Worm (Caenorhabditis elegans): ENCODE results near the gene C04G6.2.
A peak's percentile ranks its signal among the peaks of the same experiment; 100 is the strongest.

The C04G6.2 gene

DNA sequence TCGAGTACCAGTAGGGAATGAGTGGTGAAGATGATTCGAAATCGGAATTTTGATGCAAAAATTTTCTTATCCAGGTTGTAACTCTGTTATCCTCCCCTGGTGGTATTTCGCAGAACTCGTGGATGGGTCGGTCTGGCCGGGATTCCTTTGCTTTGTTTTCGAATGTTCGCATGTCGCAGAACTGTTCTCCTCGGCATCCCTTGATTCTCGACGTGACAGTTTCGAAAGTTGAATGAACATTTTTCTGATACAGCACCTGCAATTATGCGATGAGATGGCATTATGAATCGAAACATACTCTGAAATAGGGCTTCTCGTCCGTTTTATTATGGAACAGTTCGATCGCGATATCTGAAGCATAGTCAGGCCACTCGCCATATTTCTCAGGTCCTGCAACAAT is 36.8 kb upstream of the C04G6.2 start (continued):
- TF ChIP-seq ztf-26 (tag; optimal IDR thresholded peaks at IDR 0.05) (no peak), aptf-2 (GFP tag; conservative IDR thresholded peaks at IDR 0.05) (no peak), hrde-1 (tag; optimal IDR thresholded peaks at IDR 0.05; ENCODE audit: borderline replicate concordance) (peak; percentile 33), attf-6 (GFP tag; IDR thresholded peaks at IDR 0.05) (0 out of 2 replicates have a peak, but pooled peaks have one; percentile 48), nhr-80 (tag; optimal IDR thresholded peaks at IDR 0.05) (no peak), lsl-1 (GFP tag; optimal IDR thresholded peaks at IDR 0.05) (peak; percentile 34), chd-7 (tag; optimal IDR thresholded peaks at IDR 0.05) (no peak), nhr-27 (tag; optimal IDR thresholded peaks at IDR 0.05) (no peak), lir-1 (GFP tag; conservative IDR thresholded peaks at IDR 0.05) (0 out of 2 replicates have a peak, but pooled peaks have one; percentile 8), dox-1 (GFP tag; IDR thresholded peaks at IDR 0.05) (no peak), repo-1 (tag; optimal IDR thresholded peaks at IDR 0.05) (no peak), mxl-1 (tag; optimal IDR thresholded peaks at IDR 0.05) (no peak), unc-130 (GFP tag; optimal IDR thresholded peaks at IDR 0.05) (peak; percentile 9), lin-40 (tag; optimal IDR thresholded peaks at IDR 0.05) (no peak), hmg-20 (GFP tag; IDR thresholded peaks at IDR 0.05) (no peak), ama-1 (optimal IDR thresholded peaks at IDR 0.05) (no peak), ama-1 (GFP tag; optimal IDR thresholded peaks at IDR 0.05) (no peak), cebp-2 (GFP tag; IDR thresholded peaks at IDR 0.05) (no peak), xnd-1 (tag; optimal IDR thresholded peaks at IDR 0.05) (no peak), sdz-38 (tag; optimal IDR thresholded peaks at IDR 0.05) (no peak), let-607 (tag; optimal IDR thresholded peaks at IDR 0.05) (no peak), ztf-6 (GFP tag; IDR thresholded peaks at IDR 0.05) (no peak), rec-8 (tag; optimal IDR thresholded peaks at IDR 0.05) (no peak), Y56A3A.18 (GFP tag; IDR thresholded peaks at IDR 0.05) (no peak), F33H1.4 (GFP tag; IDR thresholded peaks at IDR 0.05) (peak; percentile 12; the same call in 1 of the 2 replicates), B0336.3 (GFP tag; IDR thresholded peaks at IDR 0.05) (peak; percentile 89), lin-54 (GFP tag; optimal IDR thresholded peaks at IDR 0.05) (peak; percentile 35), ekl-4 (GFP tag; IDR thresholded peaks at IDR 0.05) (peak; percentile 77; the same call in 1 of the 2 replicates), K11D2.4 (GFP tag; IDR thresholded peaks at IDR 0.05) (0 out of 2 replicates have a peak, but pooled peaks have one; percentile 40), zfh-2 (GFP tag; conservative IDR thresholded peaks at IDR 0.05) (no peak), egl-18 (GFP tag; IDR thresholded peaks at IDR 0.05) (no peak), F37B4.10 (GFP tag; IDR thresholded peaks at IDR 0.05) (no peak)

DNA sequence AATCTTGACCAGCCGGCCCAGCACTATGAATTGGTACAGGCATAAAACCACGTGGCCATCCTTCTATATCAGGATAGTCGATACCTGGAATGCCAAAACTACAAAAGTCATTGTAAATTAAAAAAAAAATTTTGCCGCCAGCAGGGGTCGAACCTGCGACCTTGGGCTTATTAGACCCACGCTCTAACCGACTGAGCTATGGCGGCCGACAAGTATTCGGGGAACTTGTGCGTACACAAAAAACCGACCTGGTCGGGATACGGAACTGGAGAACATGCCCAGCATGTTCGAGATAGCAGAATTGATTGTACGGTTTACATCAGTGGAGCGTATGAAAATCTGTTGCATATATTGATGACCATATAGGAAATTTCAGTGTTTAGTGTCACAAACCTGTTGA is 35.7 kb upstream of the C04G6.2 start:
- TF ChIP-seq nhr-80 (tag; optimal IDR thresholded peaks at IDR 0.05) (peak; percentile 1), gei-17 (GFP tag; optimal IDR thresholded peaks at IDR 0.05) (no peak), Y67H2A.10 (GFP tag; conservative IDR thresholded peaks at IDR 0.05) (no peak), egl-44 (GFP tag; IDR thresholded peaks at IDR 0.05) (0 out of 2 replicates have a peak, but pooled peaks have one; percentile 16), F10E7.11 (tag; optimal IDR thresholded peaks at IDR 0.05) (no peak), egrh-3 (GFP tag; IDR thresholded peaks at IDR 0.05) (no peak), nhr-90 (tag; optimal IDR thresholded peaks at IDR 0.05) (peak; percentile 4), ceh-79 (tag; optimal IDR thresholded peaks at IDR 0.05) (peak; percentile 19), ceh-27 (GFP tag; optimal IDR thresholded peaks at IDR 0.05) (peak; percentile 30), F33H1.4 (GFP tag; IDR thresholded peaks at IDR 0.05) (peak; percentile 72), hrde-1 (tag; optimal IDR thresholded peaks at IDR 0.05; ENCODE audit: borderline replicate concordance) (peak; percentile 20), lin-35 (GFP tag; optimal IDR thresholded peaks at IDR 0.05) (peak in 1 of 3 experiments; percentile 32), mxl-1 (tag; optimal IDR thresholded peaks at IDR 0.05) (peak; percentile 7), rec-8 (tag; optimal IDR thresholded peaks at IDR 0.05) (peak; percentile 34 to 66), hsf-1 (GFP tag; IDR thresholded peaks at IDR 0.05) (peak; percentile 72), ztf-28 (GFP tag; IDR thresholded peaks at IDR 0.05) (peak; percentile 48; the same call in 1 of the 2 replicates), nfya-2 (GFP tag; IDR thresholded peaks at IDR 0.05) (no peak), F23B12.7 (tag; optimal IDR thresholded peaks at IDR 0.05; ENCODE audit: insufficient read depth) (peak; percentile 35), F55B11.4 (tag; optimal IDR thresholded peaks at IDR 0.05; ENCODE audit: borderline replicate concordance, insufficient read depth) (no peak), F22D6.2 (tag; optimal IDR thresholded peaks at IDR 0.05) (no peak), B0035.1 (tag; optimal IDR thresholded peaks at IDR 0.05) (peak; percentile 41), ccch-3 (GFP tag; optimal IDR thresholded peaks at IDR 0.05) (no peak)

All from whole organism, young adult.